Worm (Caenorhabditis elegans) whole organism, L2 larva: ENCODE measurements around the gene hpo-28.

Source experiments
- R02D3.7 ChIP-seq: fragments of 150-350 bp; optimal IDR thresholded peaks from 2 replicates; lab custom pipeline; 2014; ENCODE audit warnings: missing biosample characterization, missing genetic modification characterization
- ZK546.5 ChIP-seq: sonication (generic microtip); optimal IDR thresholded peaks from 2 replicates; lab custom pipeline; 2017; ENCODE audit warnings: missing biosample characterization, missing genetic modification characterization
- alr-1 ChIP-seq: fragments of 150-350 bp; optimal IDR thresholded peaks from 2 replicates; lab custom pipeline; 2014; ENCODE audit warnings: missing biosample characterization, missing genetic modification characterization
- ama-1 ChIP-seq: fragments of 150-350 bp; optimal IDR thresholded peaks from 2 replicates; lab custom pipeline; 2018; ENCODE audit warnings: inconsistent platforms
- blmp-1 ChIP-seq: sonication (generic microtip); optimal IDR thresholded peaks from 2 replicates; lab custom pipeline; 2017; ENCODE audit warnings: missing genetic modification characterization, mild to moderate bottlenecking, missing compliant biosample characterization, antibody characterized with exemption, moderate library complexity; ENCODE audit not compliant: insufficient read depth
- ceh-16 ChIP-seq: fragments of 150-350 bp; optimal IDR thresholded peaks from 2 replicates; lab custom pipeline; 2014; ENCODE audit warnings: missing biosample characterization, missing genetic modification characterization
- crh-2 ChIP-seq: sonication (generic microtip); optimal IDR thresholded peaks from 2 replicates; lab custom pipeline; 2017; ENCODE audit warnings: missing biosample characterization, missing genetic modification characterization
- dmd-4 ChIP-seq: sonication (generic microtip); optimal IDR thresholded peaks from 2 replicates; lab custom pipeline; 2017; ENCODE audit warnings: missing biosample characterization, missing genetic modification characterization
- egl-27 ChIP-seq: sonication (generic microtip); optimal IDR thresholded peaks from 3 replicates; lab custom pipeline; 2017; ENCODE audit warnings: missing biosample characterization, missing genetic modification reagents, missing genetic modification characterization
- elt-1 ChIP-seq: fragments of 150-350 bp; optimal IDR thresholded peaks from 2 replicates; lab custom pipeline; 2014; ENCODE audit warnings: missing biosample characterization, missing genetic modification characterization
- fos-1 ChIP-seq: fragments of 150-350 bp; optimal IDR thresholded peaks from 2 replicates; lab custom pipeline; 2014; ENCODE audit warnings: missing biosample characterization, missing genetic modification characterization
- gmeb-1 ChIP-seq: fragments of 150-350 bp; optimal IDR thresholded peaks from 2 replicates; lab custom pipeline; 2014; ENCODE audit warnings: missing biosample characterization, missing genetic modification characterization
- lin-13 ChIP-seq: fragments of 150-350 bp; optimal IDR thresholded peaks from 2 replicates; lab custom pipeline; 2014; ENCODE audit warnings: missing biosample characterization, missing genetic modification reagents, missing genetic modification characterization
- mab-5 ChIP-seq: fragments of 150-350 bp; optimal IDR thresholded peaks from 2 replicates; lab custom pipeline; 2014; ENCODE audit warnings: missing biosample characterization, missing genetic modification characterization
- nhr-10 ChIP-seq: sonication (generic microtip); optimal IDR thresholded peaks from 2 replicates; lab custom pipeline; 2017; ENCODE audit warnings: missing biosample characterization, missing genetic modification characterization
- nhr-11 ChIP-seq: fragments of 150-350 bp; optimal IDR thresholded peaks from 2 replicates; lab custom pipeline; 2014; ENCODE audit warnings: missing biosample characterization, missing genetic modification characterization
- nhr-12 ChIP-seq: fragments of 150-350 bp; optimal IDR thresholded peaks from 2 replicates; lab custom pipeline; 2014; ENCODE audit warnings: missing biosample characterization, missing genetic modification characterization
- nhr-23 ChIP-seq: fragments of 150-350 bp; optimal IDR thresholded peaks from 2 replicates; lab custom pipeline; 2014; ENCODE audit warnings: missing biosample characterization, missing genetic modification reagents, missing genetic modification characterization
- nhr-237 ChIP-seq: fragments of 150-350 bp; optimal IDR thresholded peaks from 2 replicates; lab custom pipeline; 2014; ENCODE audit warnings: missing biosample characterization, missing genetic modification characterization
- nhr-6 ChIP-seq: fragments of 150-350 bp; optimal IDR thresholded peaks from 2 replicates; lab custom pipeline; 2014; ENCODE audit warnings: missing biosample characterization, missing genetic modification characterization
- nhr-77 ChIP-seq: fragments of 150-350 bp; optimal IDR thresholded peaks from 2 replicates; lab custom pipeline; 2014; ENCODE audit warnings: missing biosample characterization, missing genetic modification characterization
- sem-4 ChIP-seq: fragments of 150-350 bp; optimal IDR thresholded peaks from 2 replicates; lab custom pipeline; 2014; ENCODE audit warnings: missing biosample characterization, missing genetic modification reagents, missing genetic modification characterization
- sma-3 ChIP-seq: sonication (generic microtip); optimal IDR thresholded peaks from 2 replicates; lab custom pipeline; 2016; ENCODE audit warnings: missing genetic modification reagents, missing genetic modification characterization, missing compliant biosample characterization
- sma-9 ChIP-seq, 2 experiments: fragments of 150-350 bp in 1 of 2; sonication (generic microtip) in 1 of 2; optimal IDR thresholded peaks; 2 replicates each; lab custom pipeline; 2014 to 2016; ENCODE audit warnings: missing genetic modification characterization in 2 of 2, mild to moderate bottlenecking in 1 of 2, missing biosample characterization in 1 of 2, missing compliant biosample characterization in 1 of 2, missing genetic modification reagents in 1 of 2, moderate library complexity in 1 of 2
- snpc-4 ChIP-seq: fragments of 150-350 bp; optimal IDR thresholded peaks from 2 replicates; lab custom pipeline; 2014; ENCODE audit warnings: missing biosample characterization, missing genetic modification characterization
- unc-39 ChIP-seq: fragments of 150-350 bp; optimal IDR thresholded peaks from 2 replicates; lab custom pipeline; 2014; ENCODE audit warnings: missing biosample characterization, missing genetic modification characterization
- zag-1 ChIP-seq: fragments of 150-350 bp; optimal IDR thresholded peaks from 2 replicates; lab custom pipeline; 2014; ENCODE audit warnings: missing biosample characterization, missing genetic modification characterization
- ztf-11 ChIP-seq: sonication (generic microtip); optimal IDR thresholded peaks from 2 replicates; lab custom pipeline; 2017; ENCODE audit warnings: missing biosample characterization, missing genetic modification characterization

Gene hpo-28

ce11 chrIII:5743084-5743483 lies 34.0 kb upstream of the hpo-28 start, which contains the start of gene B0244.15:
Gene B0244.15 (plus strand): TSS chrIII:5743384.
- TF ChIP-seq blmp-1 (tag; lab: Kevin White, UChicago) (no peak), lin-13 (GFP tag; lab: Kevin White, UChicago) (no peak), nhr-77 (tag; lab: Kevin White, UChicago) (no peak), nhr-10 (no peak)

ce11 chrIII:5740666-5741065 lies 31.5 kb upstream of the hpo-28 start, which contains the start of gene B0244.16:
Gene B0244.16 (plus strand): TSS chrIII:5740966.
- no peak for TF ChIP-seq egl-27 (tag; lab: Kevin White, UChicago)
- TF ChIP-seq mab-5 (tag; lab: Kevin White, UChicago): no peak
- no peak for TF ChIP-seq nhr-12 (tag; lab: Kevin White, UChicago)
- no peak for TF ChIP-seq nhr-23 (tag; lab: Kevin White, UChicago)
- no peak for TF ChIP-seq sma-3
- TF ChIP-seq elt-1 (tag; lab: Kevin White, UChicago): no peak
- TF ChIP-seq sma-9 (GFP tag; optimal IDR thresholded peaks at IDR 0.05; lab: Kevin White, UChicago): no peak
- no peak for TF ChIP-seq sma-9 (tag; optimal IDR thresholded peaks at IDR 0.05; lab: Kevin White, UChicago)

DNA sequence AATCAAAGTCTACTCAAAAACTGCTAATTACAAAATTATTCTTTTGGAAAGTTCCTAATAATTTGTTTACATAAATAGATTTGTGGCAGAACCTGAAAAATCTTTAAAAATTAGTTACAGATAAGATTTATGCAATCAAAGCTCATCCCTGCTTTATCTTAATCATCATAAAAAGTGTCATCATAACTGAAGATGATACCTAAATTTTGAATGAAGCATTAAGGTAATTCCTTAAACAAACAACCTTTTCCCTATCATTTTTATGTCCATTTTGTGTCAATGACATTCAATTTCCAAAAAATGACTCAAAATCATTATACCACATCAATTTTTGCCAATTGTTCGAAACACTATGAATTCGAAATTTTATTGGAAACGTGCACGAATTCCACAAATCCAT lies 28.6 kb upstream of the hpo-28 start, which contains the start of gene B0244.6:
TSS of gene B0244.6 (plus strand) at position 301 of the 400 bp plus-strand sequence.
- TF ChIP-seq snpc-4 (tag; lab: Kevin White, UChicago): no peak
- no peak for TF ChIP-seq nhr-6
- TF ChIP-seq zag-1: no peak

- TF ChIP-seq R02D3.7 (tag; lab: Kevin White, UChicago) (no peak), fos-1 (tag; lab: Kevin White, UChicago) (peak; percentile 98), nhr-237 (no peak), gmeb-1 (tag; lab: Kevin White, UChicago) (peak; percentile 2), crh-2 (tag; lab: Kevin White, UChicago) (peak; percentile 34), sma-9 (GFP tag; optimal IDR thresholded peaks at IDR 0.05; lab: Kevin White, UChicago) (no peak), sma-9 (tag; optimal IDR thresholded peaks at IDR 0.05; lab: Kevin White, UChicago) (no peak)
These were observed 25.8 kb upstream of the hpo-28 start, which contains the start of gene B0244.10 for ce11 chrIII:5734905-5735304. Gene B0244.10 (plus strand): TSS chrIII:5735158.

ce11 chrIII:5734328-5734727 lies 25.2 kb upstream of the hpo-28 start:
- TF ChIP-seq nhr-6 (no peak), ZK546.5 (tag; lab: Kevin White, UChicago) (no peak), sem-4 (tag; lab: Kevin White, UChicago) (no peak), alr-1 (tag; lab: Kevin White, UChicago) (no peak), nhr-23 (tag; lab: Kevin White, UChicago) (no peak), nhr-11 (tag; lab: Kevin White, UChicago) (no peak), unc-39 (no peak), nhr-77 (tag; lab: Kevin White, UChicago) (no peak), sma-3 (no peak), mab-5 (tag; lab: Kevin White, UChicago) (no peak), snpc-4 (tag; lab: Kevin White, UChicago) (no peak), gmeb-1 (tag; lab: Kevin White, UChicago) (no peak), ceh-16 (tag; lab: Kevin White, UChicago) (no peak)

- no peak for TF ChIP-seq ztf-11 (tag; lab: Kevin White, UChicago)
- TF ChIP-seq fos-1 (tag; lab: Kevin White, UChicago): peak; percentile 73
These were observed 23.8 kb upstream of the hpo-28 start, which contains the start of gene B0244.17 for ce11 chrIII:5732925-5733324. Gene B0244.17 (plus strand): TSS chrIII:5733225.

DNA sequence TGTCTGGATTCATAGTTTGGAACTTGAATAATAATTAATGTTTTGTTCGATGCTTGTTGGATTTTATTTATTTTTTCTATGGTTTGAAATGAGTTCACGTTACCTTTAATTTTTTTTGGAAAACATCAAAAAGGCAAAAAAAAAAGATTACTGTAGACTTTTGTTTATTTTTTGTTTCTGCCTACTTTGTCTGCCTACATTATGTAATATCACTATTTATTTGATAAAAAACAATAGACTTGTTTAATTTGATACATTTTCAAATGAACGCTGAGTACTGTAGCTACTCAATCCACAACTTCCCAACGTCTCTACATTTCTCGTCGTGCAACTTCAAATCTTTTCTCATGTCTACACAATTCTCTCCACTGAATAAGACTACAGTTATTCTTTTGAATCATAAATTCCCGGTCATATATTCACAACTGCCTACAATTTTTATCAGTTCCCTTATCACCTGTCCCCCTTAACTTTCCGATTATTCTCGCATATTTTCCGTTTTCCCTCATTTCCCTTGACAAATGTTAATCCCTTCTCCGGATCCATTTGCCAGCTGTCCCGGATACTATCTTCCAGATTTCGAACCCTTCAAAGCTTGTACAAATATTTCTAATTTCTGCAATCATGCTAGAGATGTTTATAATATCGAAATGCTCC lies 22.0 kb upstream of the hpo-28 start, which contains the start of the genes B0244.9 and B0244.7:
TSS of gene B0244.9 (minus strand) at position 51 of the 657 bp plus-strand sequence.
TSS of gene B0244.7 (plus strand) at position 522 of the 657 bp plus-strand sequence.
- no peak for TF ChIP-seq egl-27 (tag; lab: Kevin White, UChicago)
- no peak for TF ChIP-seq dmd-4 (tag; lab: Kevin White, UChicago)
- peak; percentile 83 for TF ChIP-seq fos-1 (tag; lab: Kevin White, UChicago)
- TF ChIP-seq ama-1 (lab: Kevin White, UChicago): no peak
